Fruit fly (Drosophila melanogaster) whole organism, embryonic: Measurements from ENCODE around the gene Ocrl.

Experiments used
- Aef1 ChIP-seq: fragments of 200-800 bp; sonication (Bioruptor generic); IDR thresholded peaks from 3 replicates; pipeline ENCODE4 v1.3.6; 2022; ENCODE audit warnings: missing biosample characterization, missing genetic modification characterization
- Blimp-1 ChIP-seq: fragments of 200-800 bp; sonication (Bioruptor generic); optimal IDR thresholded peaks from 3 replicates; lab custom pipeline; 2018; ENCODE audit warnings: missing biosample characterization, missing genetic modification characterization, mild to moderate bottlenecking, moderate library complexity, missing genetic modification reagents
- CG10366 ChIP-seq: fragments of 200-800 bp; sonication (Bioruptor generic); IDR thresholded peaks from 2 replicates; pipeline ENCODE4 v1.3.6; 2022; ENCODE audit warnings: missing biosample characterization, missing genetic modification characterization
- CG11560 ChIP-seq: fragments of 200-800 bp; sonication (Bioruptor generic); IDR thresholded peaks from 3 replicates; pipeline ENCODE4 v1.3.6; 2022; ENCODE audit warnings: missing biosample characterization, missing genetic modification characterization
- CG13624 ChIP-seq: fragments of 200-800 bp; sonication (Bioruptor generic); optimal IDR thresholded peaks from 2 replicates; lab custom pipeline; 2016; ENCODE audit warnings: missing biosample characterization, missing genetic modification characterization
- CG14014 ChIP-seq: fragments of 200-800 bp; sonication (Bioruptor generic); IDR thresholded peaks from 2 replicates; pipeline ENCODE4 v1.3.6; 2022; ENCODE audit warnings: missing biosample characterization, missing genetic modification characterization
- CG15479 ChIP-seq: fragments of 200-800 bp; sonication (Bioruptor generic); optimal IDR thresholded peaks from 3 replicates; lab custom pipeline; 2019; ENCODE audit warnings: missing biosample characterization, mild to moderate bottlenecking, missing genetic modification characterization, moderate library complexity
- CG1602 ChIP-seq: fragments of 200-800 bp; sonication (Bioruptor generic); optimal IDR thresholded peaks from 3 replicates; lab custom pipeline; 2016; ENCODE audit warnings: missing biosample characterization, missing genetic modification characterization
- CG17186 ChIP-seq: fragments of 200-800 bp; sonication (Bioruptor generic); optimal IDR thresholded peaks from 3 replicates; lab custom pipeline; 2017; ENCODE audit warnings: missing biosample characterization, missing genetic modification reagents, missing genetic modification characterization
- CG17385 ChIP-seq: fragments of 200-800 bp; sonication (Bioruptor generic); optimal IDR thresholded peaks from 3 replicates; lab custom pipeline; 2018; ENCODE audit warnings: missing biosample characterization, mild to moderate bottlenecking, missing genetic modification characterization
- CG2129 ChIP-seq: fragments of 200-800 bp; sonication (Bioruptor generic); IDR thresholded peaks from 2 replicates; pipeline ENCODE4 v1.3.6; 2022; ENCODE audit warnings: missing biosample characterization, missing genetic modification characterization; ENCODE audit not compliant: partially characterized antibody
- CG30403 ChIP-seq: fragments of 200-800 bp; sonication (Bioruptor generic); optimal IDR thresholded peaks from 3 replicates; lab custom pipeline; 2016; ENCODE audit warnings: missing biosample characterization, missing genetic modification characterization
- CG33213 ChIP-seq: fragments of 200-800 bp; sonication (Bioruptor generic); optimal IDR thresholded peaks from 3 replicates; lab custom pipeline; 2016; ENCODE audit warnings: missing biosample characterization, missing genetic modification characterization
- CG3995 ChIP-seq: fragments of 200-800 bp; sonication (Bioruptor generic); optimal IDR thresholded peaks from 3 replicates; lab custom pipeline; 2016; ENCODE audit warnings: missing biosample characterization, missing genetic modification characterization
- CG5180 ChIP-seq: fragments of 200-800 bp; sonication (Bioruptor generic); optimal IDR thresholded peaks from 3 replicates; lab custom pipeline; 2017; ENCODE audit warnings: missing biosample characterization, missing genetic modification characterization, mild to moderate bottlenecking, moderate library complexity, missing genetic modification reagents
- CG6654 ChIP-seq: fragments of 200-800 bp; sonication (Bioruptor generic); optimal IDR thresholded peaks from 2 replicates; lab custom pipeline; 2017; ENCODE audit warnings: missing biosample characterization, mild to moderate bottlenecking, missing genetic modification characterization
- CG7271 ChIP-seq: fragments of 200-800 bp; sonication (Bioruptor generic); optimal IDR thresholded peaks from 2 replicates; lab custom pipeline; 2018; ENCODE audit warnings: missing biosample characterization, mild to moderate bottlenecking, missing genetic modification characterization, moderate library complexity
- CG8290 ChIP-seq, 3 experiments: fragments of 200-800 bp; sonication (Bioruptor generic); optimal IDR thresholded peaks; 2 replicates each; lab custom pipeline; 2016 to 2019; ENCODE audit warnings: missing biosample characterization in 3 of 3, missing genetic modification characterization in 3 of 3, mild to moderate bottlenecking in 2 of 3, moderate library complexity in 1 of 3
- CG8478 ChIP-seq: fragments of >200 bp; optimal IDR thresholded peaks from 2 replicates; lab custom pipeline; 2018
- CG8924 ChIP-seq: fragments of 200-800 bp; optimal IDR thresholded peaks from 3 replicates; lab custom pipeline; 2019; ENCODE audit warnings: missing biosample characterization, mild to moderate bottlenecking, missing genetic modification characterization, moderate library complexity
- CG9932 ChIP-seq: fragments of 200-800 bp; sonication (Bioruptor generic); IDR thresholded peaks from 2 replicates; pipeline ENCODE4 v1.3.6; 2022; ENCODE audit warnings: missing biosample characterization, missing genetic modification characterization
- Dll ChIP-seq: fragments of 200-800 bp; sonication (Bioruptor generic); IDR thresholded peaks from 4 replicates; pipeline ENCODE4 v1.3.6; 2022; ENCODE audit warnings: missing biosample characterization, missing genetic modification characterization; ENCODE audit not compliant: partially characterized antibody
- Ets97D ChIP-seq: fragments of 200-800 bp; sonication (Bioruptor generic); optimal IDR thresholded peaks from 3 replicates; lab custom pipeline; 2016; ENCODE audit warnings: missing biosample characterization, missing genetic modification characterization
- HLHmδ ChIP-seq: fragments of 200-800 bp; sonication (Bioruptor generic); optimal IDR thresholded peaks from 2 replicates; lab custom pipeline; 2018; ENCODE audit warnings: missing biosample characterization, mild to moderate bottlenecking, missing genetic modification characterization, moderate library complexity
- Med ChIP-seq: fragments of 200-800 bp; sonication (Bioruptor generic); peaks from one replicate; lab custom pipeline; 2016; ENCODE audit warnings: missing biosample characterization, missing genetic modification characterization, mild to moderate bottlenecking, inconsistent platforms, moderate library complexity
- Nf-YA ChIP-seq: fragments of 200-800 bp; sonication (Bioruptor generic); IDR thresholded peaks from 2 replicates; pipeline ENCODE4 v1.3.6; 2022; ENCODE audit warnings: missing biosample characterization, missing genetic modification characterization
- Opbp ChIP-seq: fragments of 200-800 bp; sonication (Bioruptor generic); IDR thresholded peaks from 3 replicates; pipeline ENCODE4 v1.3.6; 2022; ENCODE audit warnings: missing biosample characterization, missing genetic modification characterization; ENCODE audit not compliant: partially characterized antibody
- Trl ChIP-seq, 3 experiments: fragments of >200 bp in 2 of 3; fragments of 200-800 bp in 1 of 3; sonication (Bioruptor generic) in 1 of 3; optimal IDR thresholded peaks; 2 replicates in 1 of 3; 3 replicates in 2 of 3; lab custom pipeline; 2016 to 2017; ENCODE audit warnings: missing biosample characterization in 1 of 3, missing genetic modification characterization in 1 of 3
- ac ChIP-seq: fragments of 200-800 bp; sonication (Bioruptor generic); optimal IDR thresholded peaks from 3 replicates; lab custom pipeline; 2017; ENCODE audit warnings: missing biosample characterization, mild to moderate bottlenecking, missing genetic modification characterization
- bsh ChIP-seq, 2 experiments: fragments of 200-800 bp; sonication (Bioruptor generic); optimal IDR thresholded peaks; 2 replicates each; lab custom pipeline; 2017 to 2018; ENCODE audit warnings: mild to moderate bottlenecking in 2 of 2, missing biosample characterization in 2 of 2, missing genetic modification characterization in 2 of 2, moderate library complexity in 1 of 2
- cad ChIP-seq: fragments of >200 bp; optimal IDR thresholded peaks from 2 replicates; lab custom pipeline; 2017; ENCODE audit warnings: missing biosample characterization, missing genetic modification characterization
- dati ChIP-seq: fragments of 200-800 bp; sonication (Bioruptor generic); IDR thresholded peaks from 2 replicates; pipeline ENCODE4 v1.3.6; 2022; ENCODE audit warnings: missing biosample characterization, missing genetic modification characterization
- esg ChIP-seq: fragments of 200-800 bp; sonication (Bioruptor generic); conservative IDR thresholded peaks from 2 replicates; pipeline ENCODE4 v1.3.6; 2022; ENCODE audit warnings: missing biosample characterization, missing genetic modification characterization
- fd3F ChIP-seq: fragments of 200-800 bp; sonication (Bioruptor generic); optimal IDR thresholded peaks from 2 replicates; lab custom pipeline; 2018; ENCODE audit warnings: missing biosample characterization, mild to moderate bottlenecking, missing genetic modification characterization, moderate library complexity
- gsb ChIP-seq: fragments of 200-800 bp; sonication (Bioruptor generic); IDR thresholded peaks from 2 replicates; pipeline ENCODE4 v1.3.6; 2022; ENCODE audit warnings: missing biosample characterization, missing genetic modification characterization
- lmd ChIP-seq: fragments of 200-800 bp; sonication (Bioruptor generic); IDR thresholded peaks from 2 replicates; pipeline ENCODE4 v1.3.6; 2022; ENCODE audit warnings: missing biosample characterization, missing genetic modification characterization
- nmo ChIP-seq: fragments of 200-800 bp; sonication (Bioruptor generic); optimal IDR thresholded peaks from 2 replicates; lab custom pipeline; 2018; ENCODE audit warnings: missing biosample characterization, mild to moderate bottlenecking, missing genetic modification characterization, moderate library complexity
- pzg ChIP-seq: fragments of 200-800 bp; sonication (Bioruptor generic); optimal IDR thresholded peaks from 3 replicates; lab custom pipeline; 2018; ENCODE audit warnings: missing biosample characterization, mild to moderate bottlenecking, missing genetic modification characterization, moderate library complexity
- ranshi ChIP-seq: fragments of 200-800 bp; sonication (Bioruptor generic); IDR thresholded peaks from 2 replicates; pipeline ENCODE4 v1.3.6; 2022; ENCODE audit warnings: missing biosample characterization, missing genetic modification characterization
- sna ChIP-seq: fragments of 200-800 bp; sonication (Bioruptor generic); IDR thresholded peaks from 2 replicates; pipeline ENCODE4 v1.3.6; 2022; ENCODE audit warnings: missing biosample characterization, missing genetic modification characterization; ENCODE audit not compliant: partially characterized antibody
- sqz ChIP-seq: fragments of 200-800 bp; sonication (Bioruptor generic); optimal IDR thresholded peaks from 3 replicates; lab custom pipeline; 2018; ENCODE audit warnings: missing biosample characterization, mild to moderate bottlenecking, missing genetic modification characterization
- tio ChIP-seq: fragments of 200-800 bp; sonication (Bioruptor generic); optimal IDR thresholded peaks from 2 replicates; lab custom pipeline; 2017; ENCODE audit warnings: missing biosample characterization, missing genetic modification characterization, inconsistent platforms
- tna ChIP-seq: fragments of 200-800 bp; sonication (Bioruptor generic); IDR thresholded peaks from 2 replicates; pipeline ENCODE4 v1.3.6; 2022; ENCODE audit warnings: missing biosample characterization, missing genetic modification characterization; ENCODE audit not compliant: partially characterized antibody
- trem ChIP-seq: fragments of 200-800 bp; optimal IDR thresholded peaks from 3 replicates; lab custom pipeline; 2019; ENCODE audit warnings: missing biosample characterization, mild to moderate bottlenecking, missing genetic modification characterization, moderate library complexity
- ttk ChIP-seq: fragments of 200-800 bp; sonication (Bioruptor generic); IDR thresholded peaks from 2 replicates; pipeline ENCODE4 v2.1.2; 2022; ENCODE audit warnings: missing biosample characterization, missing genetic modification characterization
- twi ChIP-seq: fragments of 200-800 bp; optimal IDR thresholded peaks from 2 replicates; lab custom pipeline; 2019; ENCODE audit warnings: missing biosample characterization, mild to moderate bottlenecking, missing genetic modification characterization, moderate library complexity

Ocrl gene

DNA sequence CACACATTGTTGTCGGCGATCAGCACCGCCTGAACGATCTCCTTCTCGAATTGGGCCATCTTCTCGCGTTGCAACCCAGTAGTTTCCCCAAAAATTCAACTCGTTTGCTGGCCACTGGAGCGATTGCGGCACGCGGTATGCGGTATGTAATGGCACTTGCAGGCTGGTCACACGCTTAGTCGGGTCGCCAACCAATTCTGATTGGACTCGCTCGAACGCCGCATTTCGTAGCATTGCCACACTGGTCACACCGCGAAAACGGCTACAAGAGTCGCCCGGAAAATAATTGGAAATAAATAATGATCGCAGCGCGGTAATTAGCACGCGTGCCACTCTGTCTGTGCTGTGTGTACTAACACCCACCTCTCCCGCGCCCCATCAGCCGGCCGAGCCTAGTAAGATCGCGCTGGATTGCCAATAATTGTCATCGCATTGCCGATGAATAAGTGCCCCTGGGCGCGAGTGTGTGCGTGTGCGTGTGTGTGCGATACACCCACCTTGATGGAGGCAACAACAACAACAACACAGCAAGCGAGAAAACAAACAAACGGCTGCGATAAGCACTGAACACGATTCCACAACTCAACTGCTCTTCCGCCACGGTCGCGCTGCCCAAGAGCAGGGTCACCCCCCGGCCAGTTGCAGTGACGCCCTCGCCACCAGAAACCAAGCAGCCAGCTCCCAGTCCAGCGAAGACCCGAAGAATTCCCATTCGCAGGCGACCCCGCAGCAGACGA is at the start of gene Ocrl, which contains the start of gene eIF2Bepsilon (continued):
- no peak for TF ChIP-seq Aef1
- TF ChIP-seq CG14014 = no peak
- TF ChIP-seq Med (GFP tag; lab: Kevin White, UChicago) = peak; percentile 62
- TF ChIP-seq ac (GFP tag; lab: Kevin White, UChicago) = no peak
- no peak; the same call in 1 of the 2 replicates for TF ChIP-seq sna (GFP tag; lab: Robert Waterston, UW)
- no peak for TF ChIP-seq CG15479 (GFP tag; lab: Kevin White, UChicago)
- no peak for TF ChIP-seq cad (GFP tag; lab: Kevin White, UChicago)
- TF ChIP-seq ranshi (GFP tag; lab: Robert Waterston, UW) = no peak
- peak; percentile 65 for TF ChIP-seq CG17186

- TF ChIP-seq CG11560 (tag; lab: Robert Waterston, UW) (no peak), gsb (GFP tag; lab: Robert Waterston, UW) (no peak), CG7271 (no peak), CG6654 (GFP tag; lab: Kevin White, UChicago) (no peak), Dll (0 out of 4 replicates have a peak, but pooled peaks have one; percentile 21), tna (GFP tag; lab: Robert Waterston, UW) (no peak), fd3F (GFP tag; lab: Kevin White, UChicago) (no peak), CG10366 (no peak), HLHmδ (GFP tag; lab: Kevin White, UChicago) (no peak), ttk (no peak), CG8478 (lab: Kevin White, UChicago) (no peak), nmo (peak; percentile 47), CG3995 (GFP tag; lab: Kevin White, UChicago) (no peak), CG5180 (GFP tag; lab: Kevin White, UChicago) (no peak), CG33213 (no peak), CG8924 (tag; lab: Kevin White, UChicago) (no peak), bsh (GFP tag; optimal IDR thresholded peaks at IDR 0.05; lab: Kevin White, UChicago) (no peak), ac (GFP tag; lab: Kevin White, UChicago) (no peak), Med (GFP tag; lab: Kevin White, UChicago) (peak; percentile 73), pzg (GFP tag; lab: Kevin White, UChicago) (peak; percentile 61), Nf-YA (GFP tag; lab: Robert Waterston, UW) (no peak), esg (GFP tag; lab: Robert Waterston, UW) (no peak), CG2129 (no peak), CG13624 (GFP tag; lab: Kevin White, UChicago) (peak; percentile 21), CG17385 (GFP tag; lab: Kevin White, UChicago) (peak; percentile 95), Trl (optimal IDR thresholded peaks at IDR 0.05; lab: Kevin White, UChicago) (no peak), Trl (GFP tag; optimal IDR thresholded peaks at IDR 0.05; lab: Kevin White, UChicago) (no peak), trem (tag; lab: Kevin White, UChicago) (peak; percentile 60), tio (no peak), CG30403 (GFP tag; lab: Kevin White, UChicago) (no peak), twi (tag; lab: Kevin White, UChicago) (no peak), lmd (GFP tag; lab: Robert Waterston, UW) (no peak), Blimp-1 (GFP tag; lab: Kevin White, UChicago) (no peak), sqz (GFP tag; lab: Kevin White, UChicago) (peak; percentile 97), CG9932 (GFP tag; lab: Robert Waterston, UW) (no peak), CG1602 (no peak), Opbp (GFP tag; lab: Robert Waterston, UW) (no peak), dati (GFP tag; lab: Robert Waterston, UW) (no peak), Ets97D (GFP tag; lab: Kevin White, UChicago) (peak; percentile 49), CG8290 (GFP tag; optimal IDR thresholded peaks at IDR 0.05; lab: Kevin White, UChicago) (no peak), CG8290 (tag; optimal IDR thresholded peaks at IDR 0.05; lab: Kevin White, UChicago) (no peak)
These were observed 49.2 kb upstream of the Ocrl start, which contains the start of the genes Pgam5 and Vps26 for dm6 chrX:1873515-1874126. Pgam5 (minus strand) TSS chrX:1873565. Vps26 (plus strand) TSS chrX:1873853.
